Worm (Caenorhabditis elegans) whole organism, L4/young adult: Measurements from ENCODE around the gene ZK1055.4.
A peak's percentile ranks its signal among the peaks of the same experiment; 100 is the strongest.
"Not testable (repeated sequence)": the region's sequence is repeated elsewhere in the genome, so short reads cannot be mapped to it uniquely, and the experiment has no call there.

Experiments used
- W03F9.2 ChIP-seq: fragments of 150-350 bp; optimal IDR thresholded peaks from 2 replicates; lab custom pipeline; 2014; ENCODE audit warnings: missing biosample characterization, missing genetic modification characterization
- dao-5 ChIP-seq: sonication (generic microtip); optimal IDR thresholded peaks from 2 replicates; lab custom pipeline; 2016; ENCODE audit warnings: missing genotype, missing genetic modification characterization, moderate library complexity, missing compliant biosample characterization
- him-1 ChIP-seq: sonication (generic microtip); optimal IDR thresholded peaks from 2 replicates; lab custom pipeline; 2016; ENCODE audit warnings: missing genotype, missing genetic modification reagents, missing genetic modification characterization, missing compliant biosample characterization

Gene ZK1055.4

DNA sequence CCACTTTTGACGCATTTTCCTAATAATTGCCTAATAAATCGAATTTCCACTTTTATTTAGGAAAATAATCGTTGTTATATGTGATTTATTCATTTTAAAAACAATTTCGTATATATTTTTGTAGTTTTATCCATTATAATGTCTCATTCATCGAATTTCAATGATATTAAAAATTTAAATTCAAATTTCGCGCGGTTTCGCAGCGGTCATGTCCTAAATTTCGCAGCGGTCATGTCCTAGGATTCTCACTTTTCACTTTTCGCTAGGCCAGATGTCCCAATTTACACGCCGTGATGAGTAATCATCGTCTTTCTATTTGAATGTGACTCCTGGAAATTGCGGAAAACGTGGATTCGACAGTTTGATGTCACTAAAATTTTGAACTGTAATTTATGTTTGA is at the start of gene ZK1055.4:
Gene ZK1055.4, plus strand, starts transcription at position 301 of the 400 bp plus-strand sequence.
- not testable (repeated sequence) for TF ChIP-seq W03F9.2, him-1, dao-5 (tag; lab: Kevin White, UChicago)

DNA sequence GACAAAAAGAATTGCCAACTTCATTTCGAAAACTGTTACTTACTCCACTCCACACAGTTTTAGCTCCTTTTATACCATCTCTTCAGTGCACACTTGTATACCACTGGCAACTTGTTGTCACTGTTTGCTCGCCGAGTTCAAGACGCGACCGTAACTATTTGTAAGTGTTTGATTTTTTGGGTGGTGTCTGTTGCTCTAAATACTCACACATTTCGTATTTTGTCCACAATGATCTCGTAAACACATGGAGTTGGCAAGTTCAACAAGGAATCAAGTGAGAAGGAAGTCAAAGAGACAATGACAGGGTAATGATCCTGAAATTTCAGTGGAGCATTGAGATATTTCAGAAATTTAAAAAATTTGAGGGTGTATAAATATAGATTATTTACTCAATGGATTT is 48.8 kb upstream of the ZK1055.4 start, which contains the start of gene hpo-26:
Gene hpo-26, minus strand, starts transcription at position 31 of the 400 bp plus-strand sequence.
- TF ChIP-seq W03F9.2 (tag; lab: Kevin White, UChicago) = no peak
- no peak for TF ChIP-seq dao-5 (tag; lab: Kevin White, UChicago)
- no peak for TF ChIP-seq him-1 (tag; lab: Kevin White, UChicago)

DNA sequence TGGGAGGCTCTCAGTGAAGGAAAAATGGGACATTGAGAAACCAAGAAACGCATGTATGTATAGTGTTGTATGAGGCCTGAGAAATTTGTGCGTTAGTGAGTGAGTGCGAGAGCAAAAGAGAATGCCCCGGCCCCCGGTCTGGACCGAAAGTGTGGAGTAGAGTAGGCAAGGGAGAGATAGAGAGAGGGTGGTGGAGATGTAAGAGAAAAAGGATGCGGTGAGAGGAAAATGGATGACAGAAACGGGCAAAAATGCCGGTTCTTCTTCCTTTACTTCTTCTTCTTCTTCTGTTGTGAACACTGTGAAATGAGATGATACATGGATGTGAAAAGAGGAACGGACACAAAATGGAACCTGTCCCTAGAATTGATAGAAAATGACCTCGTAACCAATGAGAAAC is 43.5 kb upstream of the ZK1055.4 start:
- TF ChIP-seq W03F9.2 (tag; lab: Kevin White, UChicago) = no peak
- TF ChIP-seq dao-5 (tag; lab: Kevin White, UChicago) = no peak
- no peak for TF ChIP-seq him-1 (tag; lab: Kevin White, UChicago)

DNA sequence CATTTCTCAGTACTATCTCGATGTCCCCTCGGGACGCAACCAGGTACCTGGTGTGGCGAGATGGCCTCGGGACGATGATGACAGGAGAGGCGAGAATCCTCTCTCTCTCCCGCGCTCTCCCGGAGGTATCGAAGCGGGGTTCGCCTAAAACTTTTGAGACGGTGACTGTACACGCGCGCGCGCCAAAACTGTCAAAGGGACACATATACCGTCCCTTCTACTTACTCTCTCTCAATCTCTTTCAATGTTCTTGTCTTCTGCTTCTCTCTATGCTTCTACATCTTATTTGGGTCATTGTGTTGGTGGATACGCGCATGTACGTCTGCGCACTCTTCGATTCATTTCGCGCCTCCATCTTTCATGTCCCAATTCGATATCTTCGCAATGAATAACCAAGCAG is 40.0 kb upstream of the ZK1055.4 start:
- TF ChIP-seq W03F9.2 (tag; lab: Kevin White, UChicago) = no peak
- no peak for TF ChIP-seq dao-5 (tag; lab: Kevin White, UChicago)
- no peak for TF ChIP-seq him-1 (tag; lab: Kevin White, UChicago)

DNA sequence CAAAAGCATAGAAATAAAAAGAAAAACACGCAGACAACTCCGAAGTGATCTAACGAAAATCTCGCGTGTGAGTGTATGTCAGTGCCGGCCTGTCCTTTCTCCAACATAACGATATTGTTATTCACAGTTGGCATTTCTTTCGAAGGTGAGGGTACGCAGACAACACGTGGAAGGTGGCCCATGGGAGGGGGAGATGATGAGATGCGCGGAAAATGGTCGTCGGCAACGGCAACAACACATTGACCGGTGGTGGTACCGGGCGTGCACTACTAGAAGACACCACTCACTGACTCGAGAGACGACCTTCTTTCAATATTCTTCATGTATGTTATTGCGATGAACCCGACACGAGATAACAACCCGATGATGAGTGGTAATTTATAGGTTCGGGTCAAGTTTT is 36.9 kb upstream of the ZK1055.4 start:
- TF ChIP-seq W03F9.2 (tag; lab: Kevin White, UChicago) = no peak
- no peak for TF ChIP-seq dao-5 (tag; lab: Kevin White, UChicago)
- TF ChIP-seq him-1 (tag; lab: Kevin White, UChicago) = no peak

DNA sequence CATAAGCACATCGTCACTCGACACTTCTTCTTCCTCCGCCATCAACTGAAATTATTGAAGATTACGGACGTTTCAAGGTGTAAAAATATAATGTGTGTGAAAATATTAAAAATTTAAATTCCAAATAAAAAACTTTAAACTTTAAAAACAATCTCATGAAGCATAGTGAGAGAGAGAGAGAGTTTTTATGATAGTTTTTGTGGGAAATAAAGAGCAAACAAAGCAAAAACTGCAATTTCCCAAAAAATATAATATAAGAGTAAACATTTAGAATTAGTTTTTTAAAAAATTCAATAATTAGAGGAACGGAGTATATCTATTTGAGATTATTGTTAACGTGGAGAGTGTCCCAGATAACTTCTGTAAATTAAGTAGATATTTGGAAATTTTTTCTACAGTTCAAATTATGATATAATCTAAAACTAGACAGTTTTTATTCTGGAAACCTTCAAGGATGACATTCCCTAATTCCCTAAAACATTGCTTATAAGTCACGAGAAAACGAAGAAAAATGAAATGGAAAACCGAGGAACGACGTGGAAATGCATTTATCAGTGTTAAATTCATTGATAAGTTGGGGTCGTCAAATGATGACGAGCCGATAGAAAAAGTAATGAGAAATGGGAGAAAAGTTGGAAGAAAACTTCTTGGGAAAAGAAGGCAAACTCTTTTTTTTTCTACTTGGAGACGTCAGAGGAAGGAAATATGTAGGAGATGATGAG is 35.3 kb upstream of the ZK1055.4 start, which contains the start of gene dre-1:
Gene dre-1, minus strand, starts transcription at position 51 of the 722 bp plus-strand sequence.
- no peak for TF ChIP-seq dao-5 (tag; lab: Kevin White, UChicago)
- TF ChIP-seq him-1 (tag; lab: Kevin White, UChicago) = no peak
- no peak for TF ChIP-seq W03F9.2 (tag; lab: Kevin White, UChicago)

DNA sequence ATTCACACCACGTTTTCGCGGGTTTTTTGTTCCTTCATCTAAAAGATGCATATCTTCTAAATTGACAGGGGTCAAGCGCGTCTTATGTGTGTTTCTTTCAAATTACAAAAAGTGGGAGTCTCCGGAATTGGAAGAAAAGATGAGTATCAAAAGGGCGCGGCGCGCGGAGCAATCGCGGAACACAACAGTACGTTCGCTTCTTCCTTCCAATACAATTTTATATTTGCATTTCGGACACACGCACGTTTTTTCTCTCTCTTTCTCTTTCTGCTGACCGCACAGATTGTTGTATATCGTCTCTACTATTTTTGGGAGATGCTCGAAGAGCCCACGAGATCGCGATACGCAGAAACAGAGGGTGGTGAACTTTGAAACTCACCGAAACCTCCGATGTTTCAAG is 33.6 kb upstream of the ZK1055.4 start:
- TF ChIP-seq dao-5 (tag; lab: Kevin White, UChicago) (no peak), W03F9.2 (tag; lab: Kevin White, UChicago) (no peak), him-1 (tag; lab: Kevin White, UChicago) (no peak)

DNA sequence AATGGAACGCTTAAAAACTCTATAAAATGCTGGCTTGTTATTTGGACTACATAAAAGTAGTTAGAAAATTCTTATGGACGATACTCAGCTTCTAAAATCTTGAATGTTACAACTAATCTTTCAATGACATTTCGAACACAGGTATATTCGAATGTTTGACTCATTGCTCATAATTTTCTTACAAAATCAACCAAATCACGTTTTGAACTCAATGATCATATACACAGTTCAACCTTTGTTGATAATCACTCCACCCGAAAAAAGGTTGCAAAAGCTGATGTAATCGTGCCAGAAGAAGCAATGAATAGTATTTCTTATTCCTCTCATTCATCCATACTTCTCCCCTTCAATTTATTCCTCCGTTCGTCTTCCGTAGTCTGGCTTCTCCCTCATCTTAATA is 32.7 kb upstream of the ZK1055.4 start, which contains the start of gene K04A8.20:
Gene K04A8.20, plus strand, starts transcription at position 301 of the 400 bp plus-strand sequence.
- TF ChIP-seq W03F9.2 (tag; lab: Kevin White, UChicago) = no peak
- no peak for TF ChIP-seq dao-5 (tag; lab: Kevin White, UChicago)
- TF ChIP-seq him-1 (tag; lab: Kevin White, UChicago) = no peak

DNA sequence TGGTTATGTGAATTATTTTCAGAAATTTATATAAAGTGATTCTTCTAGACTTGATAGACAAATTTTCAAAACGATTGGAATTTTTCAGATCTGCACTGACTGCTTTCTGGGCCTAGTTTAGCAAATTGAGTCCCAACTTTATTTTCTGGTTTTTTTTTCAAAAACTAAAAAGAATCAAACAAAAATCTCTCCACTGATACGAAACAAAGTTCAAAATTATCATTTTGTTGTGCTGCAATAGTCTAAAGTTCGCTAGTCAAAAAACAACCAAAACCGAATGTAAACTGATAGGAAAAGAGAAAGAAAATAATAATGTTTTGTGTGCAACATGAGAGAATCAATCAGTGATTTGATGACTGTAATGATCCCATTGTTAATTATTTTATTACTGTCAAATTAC is 32.0 kb upstream of the ZK1055.4 start, which contains the start of gene lipl-4:
Gene lipl-4, plus strand, starts transcription at position 301 of the 400 bp plus-strand sequence.
- TF ChIP-seq him-1 (tag; lab: Kevin White, UChicago) (no peak), W03F9.2 (tag; lab: Kevin White, UChicago) (no peak), dao-5 (tag; lab: Kevin White, UChicago) (no peak)

DNA sequence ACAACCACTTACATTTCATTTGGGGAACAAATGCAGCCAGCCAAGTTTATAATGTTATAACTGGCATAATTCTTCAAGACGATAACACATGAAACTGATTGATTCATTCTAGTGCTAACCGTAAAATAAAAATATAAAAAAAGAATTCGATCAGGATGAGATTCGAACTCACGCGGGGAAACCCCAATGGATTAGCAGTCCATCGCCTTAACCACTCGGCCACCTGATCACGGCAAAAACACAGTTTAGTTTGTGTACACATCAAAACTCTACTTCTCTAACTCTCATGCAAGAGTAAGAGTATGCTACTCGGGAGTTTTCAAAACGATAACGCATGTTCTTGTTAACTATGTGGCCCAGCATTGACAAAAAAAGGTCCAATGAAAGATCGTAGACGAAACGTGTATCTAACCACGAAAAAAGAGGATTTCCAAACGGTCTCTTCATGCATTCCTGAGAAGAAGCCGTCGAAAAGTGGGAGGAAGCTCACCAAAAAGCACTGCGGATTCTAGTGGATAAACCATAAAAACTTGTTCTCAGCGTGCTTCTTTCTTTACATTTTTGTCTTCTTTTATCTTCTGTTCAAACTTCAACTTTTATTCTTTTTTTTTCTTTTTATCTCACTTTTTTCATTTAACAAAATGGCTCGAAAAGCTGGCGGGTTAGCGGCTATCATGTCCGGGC is 30.0 kb upstream of the ZK1055.4 start, which contains the start of gene twk-10:
Gene twk-10, plus strand, starts transcription at position 634 of the 684 bp plus-strand sequence.
- TF ChIP-seq him-1 (tag; lab: Kevin White, UChicago) (no peak), dao-5 (tag; lab: Kevin White, UChicago) (peak; percentile 26), W03F9.2 (tag; lab: Kevin White, UChicago) (no peak)

DNA sequence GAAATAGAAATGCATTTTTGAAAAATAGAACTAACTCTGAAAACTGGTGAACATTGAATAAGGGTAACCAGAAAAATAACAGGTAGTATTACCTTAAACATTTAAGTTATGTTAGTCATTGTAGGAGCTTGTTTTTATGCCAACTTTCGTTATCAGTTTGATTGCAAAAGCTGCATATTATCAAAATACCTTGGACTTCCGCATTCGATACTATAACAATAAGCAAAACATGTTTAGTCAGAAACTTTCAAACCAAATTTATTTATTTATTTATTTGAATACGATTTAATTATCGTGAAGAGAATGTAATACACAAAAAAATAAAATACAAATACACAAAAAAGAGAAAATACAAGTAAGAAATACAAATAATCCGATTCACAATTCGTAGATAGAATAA is 27.6 kb upstream of the ZK1055.4 start, which contains the start of gene K04A8.19:
Gene K04A8.19, minus strand, starts transcription at position 101 of the 400 bp plus-strand sequence.
- TF ChIP-seq dao-5 (tag; lab: Kevin White, UChicago) (no peak), W03F9.2 (tag; lab: Kevin White, UChicago) (no peak), him-1 (tag; lab: Kevin White, UChicago) (no peak)

DNA sequence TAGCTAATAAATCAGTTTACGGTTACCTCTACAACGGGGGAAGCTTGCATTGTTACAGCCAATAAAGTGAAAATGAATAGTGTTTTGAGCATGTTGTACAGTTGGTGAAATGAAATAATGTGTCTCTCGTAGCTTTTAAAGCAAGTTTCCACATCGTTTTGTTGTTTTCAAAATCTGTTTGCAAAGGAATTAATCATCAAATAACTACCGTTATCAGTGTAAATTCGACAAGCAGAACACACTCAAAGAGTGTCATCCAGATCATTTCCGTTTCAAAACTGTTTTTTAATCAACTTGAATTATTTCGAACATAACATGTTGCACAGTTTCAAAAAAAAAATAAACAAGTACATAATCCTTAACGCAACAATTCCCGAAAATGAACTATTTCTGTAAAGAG is 24.8 kb upstream of the ZK1055.4 start, which contains the start of gene spp-27:
Gene spp-27, minus strand, starts transcription at position 101 of the 400 bp plus-strand sequence.
- TF ChIP-seq W03F9.2 (tag; lab: Kevin White, UChicago) (no peak), him-1 (tag; lab: Kevin White, UChicago) (no peak), dao-5 (tag; lab: Kevin White, UChicago) (no peak)

DNA sequence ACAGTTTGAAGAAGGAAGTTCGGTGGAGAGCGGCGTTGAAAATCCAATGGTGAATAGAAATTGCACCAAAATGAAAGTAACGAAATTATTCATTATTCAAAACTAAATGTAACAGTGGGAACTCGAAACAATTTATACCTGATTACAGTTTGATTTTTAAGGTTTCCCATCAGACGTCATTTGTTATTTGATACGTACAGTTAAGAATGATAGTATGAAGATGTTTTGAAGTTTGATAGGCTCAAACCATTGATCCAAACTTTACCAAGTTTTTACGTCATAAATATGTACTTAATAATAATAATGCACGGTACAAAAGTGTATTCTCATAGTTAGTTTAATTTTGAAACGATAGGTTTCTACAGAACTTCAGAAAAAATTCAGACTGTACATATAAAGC is 23.8 kb upstream of the ZK1055.4 start, which contains the start of gene spp-20:
Gene spp-20, minus strand, starts transcription at position 101 of the 400 bp plus-strand sequence.
- TF ChIP-seq W03F9.2 (tag; lab: Kevin White, UChicago) (no peak), dao-5 (tag; lab: Kevin White, UChicago) (no peak), him-1 (tag; lab: Kevin White, UChicago) (no peak)
